Comparison of ENCODE assay signal across 1 fruit fly cellular context in the genomic region with DNA sequence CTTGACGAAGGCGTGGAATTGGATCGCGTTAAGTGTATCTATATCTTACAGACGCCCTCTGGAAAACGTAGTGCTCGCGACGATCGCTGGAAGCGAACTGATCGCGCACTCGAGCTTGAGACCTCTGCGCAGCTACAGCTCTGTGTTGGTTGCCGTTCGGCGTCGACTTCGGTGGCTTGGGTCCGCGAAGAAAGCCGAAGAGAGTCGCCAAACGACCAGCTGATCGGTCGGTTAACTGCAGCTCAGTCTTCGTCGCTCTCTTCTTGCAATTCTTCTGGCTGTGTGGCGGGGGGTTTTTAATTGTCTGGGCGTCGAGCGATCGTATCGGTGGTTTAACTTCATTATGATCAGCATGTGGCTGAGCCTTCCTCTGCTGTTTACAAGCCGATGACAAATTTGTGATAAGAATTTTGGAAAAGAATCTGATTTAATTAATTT.
TF ChIP-seq lines count a peak whose summit lies in the region.

No protein-coding gene starts in this region.

TF ChIP-seq in whole organism, embryonic, 481 proteins besides CTCF, POLR2A, EP300 and RAD21 (continued from another document):
- TF ChIP-seq knrl (GFP tag; IDR thresholded peaks at IDR 0.05; lab: Robert Waterston, UW; ENCODE audit: partially characterized antibody) (peak; percentile 30; the same call in 1 of the 3 replicates), GATAe (GFP tag; conservative IDR thresholded peaks at IDR 0.05; lab: Robert Waterston, UW) (no peak), gcm (GFP tag; optimal IDR thresholded peaks at IDR 0.05; lab: Kevin White, UChicago) (peak; percentile 29), CG15696 (tag; optimal IDR thresholded peaks at IDR 0.05; lab: Kevin White, UChicago) (no peak), Eip74EF (GFP tag; optimal IDR thresholded peaks at IDR 0.05; lab: Kevin White, UChicago) (peak in 1 of 2 experiments; percentile 24), Med (GFP tag; lab: Kevin White, UChicago) (no peak), chinmo (GFP tag; IDR thresholded peaks at IDR 0.05; lab: Robert Waterston, UW; ENCODE audit: partially characterized antibody) (peak; percentile 94; the same call in 3 of the 4 replicates), CG3163 (GFP tag; optimal IDR thresholded peaks at IDR 0.05; lab: Kevin White, UChicago) (peak; percentile 31), Stat92E (GFP tag; optimal IDR thresholded peaks at IDR 0.05; lab: Kevin White, UChicago) (peak in 1 of 3 experiments; percentile 77), CG13424 (tag; optimal IDR thresholded peaks at IDR 0.05; lab: Kevin White, UChicago) (no peak), so (GFP tag; IDR thresholded peaks at IDR 0.05; lab: Robert Waterston, UW) (0 out of 3 replicates have a peak, but pooled peaks have one; percentile 24), CG14050 (GFP tag; IDR thresholded peaks at IDR 0.05; lab: Robert Waterston, UW) (no peak), CG13894 (tag; optimal IDR thresholded peaks at IDR 0.05; lab: Kevin White, UChicago) (peak; percentile 36), Pdp1 (GFP tag; optimal IDR thresholded peaks at IDR 0.05; lab: Kevin White, UChicago) (peak in 1 of 2 experiments; percentile 7), CG10431 (GFP tag; optimal IDR thresholded peaks at IDR 0.05; lab: Kevin White, UChicago) (peak; percentile 37), Hr78 (GFP tag; optimal IDR thresholded peaks at IDR 0.05; lab: Kevin White, UChicago) (peak in 1 of 2 experiments; percentile 32), CG10959 (GFP tag; IDR thresholded peaks at IDR 0.05; lab: Robert Waterston, UW) (no peak), CG11723 (GFP tag; optimal IDR thresholded peaks at IDR 0.05; lab: Kevin White, UChicago) (peak; percentile 23), Gug (GFP tag; IDR thresholded peaks at IDR 0.05; lab: Robert Waterston, UW) (peak; percentile 7; the same call in 1 of the 4 replicates), CG32767 (GFP tag; IDR thresholded peaks at IDR 0.05; lab: Robert Waterston, UW) (no peak), CG11085 (GFP tag; IDR thresholded peaks at IDR 0.05; lab: Robert Waterston, UW) (no peak), CHES-1-like (GFP tag; optimal IDR thresholded peaks at IDR 0.05; lab: Kevin White, UChicago) (no peak), crol (GFP tag; IDR thresholded peaks at IDR 0.05; lab: Robert Waterston, UW) (peak; percentile 36; the same call in 1 of the 2 replicates), Awh (GFP tag; IDR thresholded peaks at IDR 0.05; lab: Robert Waterston, UW) (0 out of 2 replicates have a peak, but pooled peaks have one; percentile 19), her (GFP tag; optimal IDR thresholded peaks at IDR 0.05; lab: Kevin White, UChicago) (peak; percentile 14), wek (GFP tag; optimal IDR thresholded peaks at IDR 0.05; lab: Kevin White, UChicago) (peak; percentile 54), wdn (GFP tag; IDR thresholded peaks at IDR 0.05; lab: Robert Waterston, UW) (peak; percentile 19; the same call in 1 of the 2 replicates), dysf (GFP tag; IDR thresholded peaks at IDR 0.05; lab: Robert Waterston, UW) (no peak), cg (GFP tag; optimal IDR thresholded peaks at IDR 0.05; lab: Kevin White, UChicago) (no peak), Rfx (GFP tag; IDR thresholded peaks at IDR 0.05; lab: Robert Waterston, UW) (no peak), CG12769 (tag; optimal IDR thresholded peaks at IDR 0.05; lab: Kevin White, UChicago) (peak; percentile 38), CG1792 (GFP tag; optimal IDR thresholded peaks at IDR 0.05; lab: Kevin White, UChicago) (no peak), ci (GFP tag; IDR thresholded peaks at IDR 0.05; lab: Robert Waterston, UW) (no peak; the same call in none of the 3 replicates), odd (GFP tag; optimal IDR thresholded peaks at IDR 0.05; lab: Kevin White, UChicago) (peak; percentile 2), CG3407 (GFP tag; optimal IDR thresholded peaks at IDR 0.05; lab: Kevin White, UChicago) (no peak), zen2 (GFP tag; IDR thresholded peaks at IDR 0.05; lab: Robert Waterston, UW; ENCODE audit: partially characterized antibody) (0 out of 3 replicates have a peak, but pooled peaks have one; percentile 8)
